Fruit fly (Drosophila melanogaster) whole organism, pupa: ENCODE data around the gene Mst89B.
A peak's percentile ranks its signal among the peaks of the same experiment; 100 is the strongest.

Experiments
- CG10348 ChIP-seq: fragments of 200-800 bp; sonication (Bioruptor generic); IDR thresholded peaks from 2 replicates; pipeline ENCODE4 v1.3.6; 2022; ENCODE audit warnings: missing biosample characterization, missing genetic modification characterization
- CG12605 ChIP-seq: fragments of 200-800 bp; sonication (Bioruptor generic); IDR thresholded peaks from 2 replicates; pipeline ENCODE4 v1.3.6; 2022; ENCODE audit warnings: missing biosample characterization, missing genetic modification characterization
- CG13204 ChIP-seq: fragments of 200-800 bp; sonication (Bioruptor generic); optimal IDR thresholded peaks from 2 replicates; lab custom pipeline; 2018; ENCODE audit warnings: missing biosample characterization, mild to moderate bottlenecking, missing genetic modification characterization, moderate library complexity
- CG14655 ChIP-seq: fragments of 200-800 bp; sonication (Bioruptor generic); optimal IDR thresholded peaks from 3 replicates; lab custom pipeline; 2017; ENCODE audit warnings: mild to moderate bottlenecking, missing biosample characterization, missing genetic modification reagents, missing genetic modification characterization
- CG15710 ChIP-seq: fragments of 200-800 bp; sonication (Bioruptor generic); optimal IDR thresholded peaks from 2 replicates; lab custom pipeline; 2018; ENCODE audit warnings: missing biosample characterization, mild to moderate bottlenecking, missing genetic modification characterization, moderate library complexity
- CG17806 ChIP-seq: fragments of 200-800 bp; sonication (Bioruptor generic); optimal IDR thresholded peaks from 2 replicates; lab custom pipeline; 2018; ENCODE audit warnings: missing biosample characterization, mild to moderate bottlenecking, missing genetic modification characterization, moderate library complexity
- CG32121 ChIP-seq: fragments of 200-800 bp; sonication (Bioruptor generic); IDR thresholded peaks from 2 replicates; pipeline ENCODE4 v1.3.6; 2022; ENCODE audit warnings: missing biosample characterization, missing genetic modification characterization
- CG34367 ChIP-seq: fragments of 200-800 bp; sonication (Bioruptor generic); optimal IDR thresholded peaks from 2 replicates; lab custom pipeline; 2018; ENCODE audit warnings: missing biosample characterization, mild to moderate bottlenecking, missing genetic modification characterization
- CG4496 ChIP-seq: fragments of 200-800 bp; sonication (Bioruptor generic); IDR thresholded peaks from 3 replicates; pipeline ENCODE4 v1.3.6; 2022; ENCODE audit warnings: missing biosample characterization, missing genetic modification characterization
- CG8159 ChIP-seq: fragments of 200-800 bp; sonication (Bioruptor generic); optimal IDR thresholded peaks from 3 replicates; lab custom pipeline; 2018; ENCODE audit warnings: missing biosample characterization, mild to moderate bottlenecking, missing genetic modification characterization, moderate library complexity
- CG8301 ChIP-seq: fragments of 200-800 bp; sonication (Bioruptor generic); optimal IDR thresholded peaks from 2 replicates; lab custom pipeline; 2018; ENCODE audit warnings: missing biosample characterization, mild to moderate bottlenecking, missing genetic modification characterization
- CG9948 ChIP-seq: fragments of 200-800 bp; sonication (Bioruptor generic); optimal IDR thresholded peaks from 2 replicates; lab custom pipeline; 2018; ENCODE audit warnings: missing biosample characterization, mild to moderate bottlenecking, missing genetic modification characterization, moderate library complexity
- D1 ChIP-seq: fragments of 200-800 bp; sonication (Bioruptor generic); optimal IDR thresholded peaks from 2 replicates; lab custom pipeline; 2018; ENCODE audit warnings: missing biosample characterization, mild to moderate bottlenecking, missing genetic modification characterization, moderate library complexity
- EcR ChIP-seq: fragments of 200-800 bp; sonication (Bioruptor generic); optimal IDR thresholded peaks from 3 replicates; lab custom pipeline; 2019; ENCODE audit warnings: missing biosample characterization, missing genetic modification characterization, mild to moderate bottlenecking, moderate library complexity, missing genetic modification reagents
- Ets98B ChIP-seq: fragments of 200-800 bp; sonication (Bioruptor generic); IDR thresholded peaks from 2 replicates; pipeline ENCODE4 v1.3.6; 2022; ENCODE audit warnings: missing biosample characterization, missing genetic modification characterization
- Pif1A ChIP-seq: fragments of 200-800 bp; sonication (Bioruptor generic); optimal IDR thresholded peaks from 3 replicates; lab custom pipeline; 2016; ENCODE audit warnings: missing biosample characterization, missing genetic modification characterization
- Pif1B ChIP-seq: fragments of 200-800 bp; sonication (Bioruptor generic); optimal IDR thresholded peaks from 3 replicates; lab custom pipeline; 2016; ENCODE audit warnings: missing biosample characterization, missing genetic modification characterization
- Snoo ChIP-seq: fragments of 200-800 bp; sonication (Bioruptor generic); optimal IDR thresholded peaks from 3 replicates; lab custom pipeline; 2017; ENCODE audit warnings: missing biosample characterization, mild to moderate bottlenecking, missing genetic modification characterization, inconsistent platforms
- fd96Ca ChIP-seq: fragments of 200-800 bp; sonication (Bioruptor generic); IDR thresholded peaks from 3 replicates; pipeline ENCODE4 v1.3.6; 2022; ENCODE audit warnings: missing biosample characterization, missing genetic modification characterization
- gl ChIP-seq: fragments of 200-800 bp; sonication (Bioruptor generic); optimal IDR thresholded peaks from 2 replicates; lab custom pipeline; 2018; ENCODE audit warnings: missing biosample characterization, mild to moderate bottlenecking, missing genetic modification characterization
- rn ChIP-seq: fragments of 200-800 bp; sonication (Bioruptor generic); IDR thresholded peaks from 2 replicates; pipeline ENCODE4 v1.3.6; 2022; ENCODE audit warnings: missing biosample characterization, missing genetic modification characterization

Gene Mst89B

DNA sequence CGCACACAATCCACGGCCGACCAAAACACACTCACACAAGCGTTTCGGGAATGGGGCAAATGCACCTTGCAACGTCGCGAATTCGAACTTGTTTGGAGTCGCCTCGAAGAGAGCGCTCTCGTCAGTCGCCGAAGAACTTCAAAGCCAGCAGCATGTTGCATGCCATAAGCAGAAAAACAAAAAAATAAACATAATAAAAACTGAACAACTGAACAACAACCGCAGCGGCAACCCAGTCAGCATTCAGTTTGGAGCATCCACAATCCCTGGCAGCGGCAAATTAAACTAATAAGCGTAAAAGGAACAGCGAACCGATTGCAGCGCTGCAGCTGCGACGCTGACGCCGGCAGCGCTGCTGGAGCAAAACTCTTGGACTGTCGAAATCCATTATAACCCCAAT lies 34.2 kb upstream of the Mst89B start:
- TF ChIP-seq CG13204 (GFP tag; lab: Kevin White, UChicago) = peak; percentile 65
- TF ChIP-seq Snoo (tag; lab: Kevin White, UChicago) = no peak
- TF ChIP-seq gl (tag; lab: Kevin White, UChicago) = peak; percentile 52
- TF ChIP-seq CG8159 (tag; lab: Kevin White, UChicago) = no peak
- no peak for TF ChIP-seq CG15710 (tag; lab: Kevin White, UChicago)
- no peak for TF ChIP-seq rn (GFP tag; lab: Robert Waterston, UW)
- peak; percentile 4 for TF ChIP-seq EcR (GFP tag; lab: Kevin White, UChicago)

DNA sequence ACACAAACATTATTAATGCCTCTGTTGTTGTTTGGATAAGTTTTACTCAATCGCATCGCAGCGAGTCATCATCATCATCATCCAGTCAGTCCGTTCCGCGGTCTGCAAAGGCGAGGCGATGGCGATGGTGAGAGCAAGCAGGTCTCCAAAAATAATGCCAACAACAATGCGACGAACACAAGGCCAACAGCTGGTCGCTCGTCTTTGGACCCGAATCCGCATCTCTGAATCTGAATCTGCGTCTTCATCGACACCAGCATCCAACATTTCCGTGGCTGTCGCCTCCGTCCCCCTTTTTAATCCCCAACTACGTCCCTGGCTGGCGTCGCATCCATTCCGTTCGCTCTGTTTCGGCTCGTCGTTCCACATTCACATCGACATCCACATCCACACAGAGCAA lies 32.5 kb upstream of the Mst89B start:
- TF ChIP-seq CG15710 (tag; lab: Kevin White, UChicago) (no peak), CG13204 (GFP tag; lab: Kevin White, UChicago) (peak; percentile 90), EcR (GFP tag; lab: Kevin White, UChicago) (peak; percentile 66), CG12605 (GFP tag; lab: Robert Waterston, UW) (no peak), fd96Ca (no peak)

DNA sequence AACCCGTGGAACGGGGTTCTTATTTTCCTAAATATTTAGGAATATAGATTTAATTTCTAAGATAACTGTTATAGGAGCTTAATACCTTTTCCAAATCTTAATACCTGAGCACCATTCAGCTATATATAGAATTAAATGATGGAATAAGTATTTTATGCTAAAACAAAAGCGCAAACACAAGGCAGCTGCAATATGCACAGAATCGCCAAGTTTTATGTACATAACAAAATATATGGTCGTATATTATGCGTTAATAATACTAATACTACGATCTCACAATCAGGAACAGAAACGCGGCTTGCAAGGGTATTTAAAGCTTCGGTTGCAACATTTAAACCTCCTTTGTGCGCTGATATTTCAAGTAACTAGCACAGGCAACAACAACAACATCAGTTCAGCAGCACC lies 32.1 kb upstream of the Mst89B start:
- TF ChIP-seq rn (GFP tag; lab: Robert Waterston, UW) (no peak), CG14655 (GFP tag; lab: Kevin White, UChicago) (peak; percentile 92), CG32121 (GFP tag; lab: Robert Waterston, UW) (no peak), EcR (GFP tag; lab: Kevin White, UChicago) (no peak), fd96Ca (no peak), CG8301 (tag; lab: Kevin White, UChicago) (peak; percentile 86), Ets98B (GFP tag; lab: Robert Waterston, UW) (no peak), CG12605 (GFP tag; lab: Robert Waterston, UW) (no peak), CG10348 (GFP tag; lab: Robert Waterston, UW) (no peak), CG8159 (tag; lab: Kevin White, UChicago) (peak; percentile 95), CG13204 (GFP tag; lab: Kevin White, UChicago) (no peak), Pif1B (peak; percentile 90), CG4496 (GFP tag; lab: Robert Waterston, UW) (no peak), D1 (peak; percentile 83), CG34367 (tag; lab: Kevin White, UChicago) (peak; percentile 83), CG9948 (peak; percentile 93), CG15710 (tag; lab: Kevin White, UChicago) (peak; percentile 90), CG17806 (tag; lab: Kevin White, UChicago) (peak; percentile 88), Pif1A (GFP tag; lab: Kevin White, UChicago) (peak; percentile 81), Snoo (tag; lab: Kevin White, UChicago) (peak; percentile 87), gl (tag; lab: Kevin White, UChicago) (peak; percentile 27)
- TF ChIP-seq, all 21 proteins: peak for 12

DNA sequence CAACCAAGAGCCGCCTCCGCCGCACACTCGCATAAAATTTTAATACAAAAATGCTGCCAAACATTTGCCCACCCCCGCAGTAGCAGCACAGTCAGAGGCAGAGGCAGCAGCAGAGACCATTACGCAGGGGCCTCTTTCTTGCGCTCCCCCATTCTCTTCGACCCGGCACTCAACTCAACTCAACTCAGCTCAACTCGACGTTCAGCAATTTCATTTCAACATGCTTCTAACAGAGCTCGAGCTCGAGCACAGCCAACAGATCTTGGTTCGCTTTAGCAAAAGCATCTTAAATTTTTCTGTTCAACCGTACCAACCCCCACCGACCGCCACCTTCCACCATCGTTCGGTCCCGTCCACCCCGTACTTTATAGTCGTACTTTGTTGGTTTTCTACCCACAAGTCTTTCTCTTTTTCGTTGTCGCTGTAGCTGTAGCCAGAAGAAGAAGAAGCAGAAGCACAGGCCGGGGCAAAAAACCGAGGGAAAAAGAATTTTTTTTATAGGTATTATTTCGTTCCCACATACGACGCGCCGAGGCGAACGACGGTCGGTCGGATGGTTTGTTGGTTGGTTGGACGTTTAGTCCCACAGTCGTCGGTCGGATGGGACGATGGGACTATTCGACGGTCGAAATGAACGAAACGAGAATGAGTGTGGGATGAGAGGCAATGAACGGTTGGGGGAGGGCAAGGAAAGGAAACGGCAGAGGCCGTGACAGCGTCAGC lies 31.4 kb upstream of the Mst89B start:
- TF ChIP-seq EcR (GFP tag; lab: Kevin White, UChicago) (peak; percentile 96), CG13204 (GFP tag; lab: Kevin White, UChicago) (peak; percentile 76), Ets98B (GFP tag; lab: Robert Waterston, UW) (no peak), CG10348 (GFP tag; lab: Robert Waterston, UW) (no peak)
- TF ChIP-seq, all 21 proteins: peak for 2

DNA sequence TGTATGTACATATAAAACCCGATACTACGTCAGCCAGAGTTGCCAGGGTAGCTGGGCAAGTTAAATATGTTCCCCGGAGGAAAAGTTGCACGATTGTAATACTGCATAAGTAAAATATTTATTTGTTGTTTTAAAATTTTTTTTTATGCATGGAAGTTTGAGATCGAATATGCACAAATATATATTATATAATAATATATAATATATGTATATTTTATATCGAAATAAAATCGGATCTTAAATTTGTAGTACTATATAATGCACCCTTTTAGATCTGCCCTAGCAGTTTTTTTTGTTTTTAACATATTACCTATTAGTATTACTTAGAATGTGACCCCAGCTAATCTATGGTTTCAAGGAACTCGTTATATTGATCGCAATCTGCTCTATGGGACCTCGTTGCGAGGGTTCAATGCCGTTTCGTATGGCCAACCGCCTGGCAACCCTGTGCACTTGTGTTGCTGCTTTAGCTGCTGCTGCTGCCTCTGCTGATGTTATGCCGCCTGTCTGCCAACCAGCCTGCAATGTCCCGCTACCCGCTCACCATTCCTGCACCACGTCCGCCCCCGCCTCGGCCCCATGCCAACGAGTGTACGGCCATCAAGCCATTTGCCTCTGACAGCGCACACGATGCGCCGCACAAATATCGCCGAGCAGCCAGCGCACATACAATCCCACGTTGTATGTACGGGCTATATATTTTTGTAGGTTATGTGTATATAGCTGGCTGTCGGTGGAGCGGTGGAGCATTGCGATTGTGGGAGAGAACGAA lies 30.7 kb upstream of the Mst89B start:
- TF ChIP-seq D1 (peak; percentile 93), CG4496 (GFP tag; lab: Robert Waterston, UW) (no peak), CG9948 (peak; percentile 93), fd96Ca (no peak), Pif1A (GFP tag; lab: Kevin White, UChicago) (peak; percentile 62), gl (tag; lab: Kevin White, UChicago) (peak; percentile 30), Pif1B (peak; percentile 59), EcR (GFP tag; lab: Kevin White, UChicago) (peak; percentile 68), CG15710 (tag; lab: Kevin White, UChicago) (peak; percentile 95), CG34367 (tag; lab: Kevin White, UChicago) (peak; percentile 88), CG17806 (tag; lab: Kevin White, UChicago) (peak; percentile 80), CG13204 (GFP tag; lab: Kevin White, UChicago) (peak; percentile 98), Snoo (tag; lab: Kevin White, UChicago) (peak; percentile 91), rn (GFP tag; lab: Robert Waterston, UW) (no peak), CG32121 (GFP tag; lab: Robert Waterston, UW) (no peak), CG14655 (GFP tag; lab: Kevin White, UChicago) (peak; percentile 95), CG10348 (GFP tag; lab: Robert Waterston, UW) (no peak), CG8159 (tag; lab: Kevin White, UChicago) (peak; percentile 96), Ets98B (GFP tag; lab: Robert Waterston, UW) (no peak), CG8301 (tag; lab: Kevin White, UChicago) (peak; percentile 87), CG12605 (GFP tag; lab: Robert Waterston, UW) (no peak)
